Fruit fly (Drosophila melanogaster) whole organism, pupa: ENCODE results near the gene CG33985.
A peak's percentile ranks its signal among the peaks of the same experiment; 100 is the strongest.

Experiments
- CG10348 ChIP-seq: fragments of 200-800 bp; sonication (Bioruptor generic); IDR thresholded peaks from 2 replicates; pipeline ENCODE4 v1.3.6; 2022; ENCODE audit warnings: missing biosample characterization, missing genetic modification characterization
- CG12605 ChIP-seq: fragments of 200-800 bp; sonication (Bioruptor generic); IDR thresholded peaks from 2 replicates; pipeline ENCODE4 v1.3.6; 2022; ENCODE audit warnings: missing biosample characterization, missing genetic modification characterization
- CG13204 ChIP-seq: fragments of 200-800 bp; sonication (Bioruptor generic); optimal IDR thresholded peaks from 2 replicates; lab custom pipeline; 2018; ENCODE audit warnings: missing biosample characterization, mild to moderate bottlenecking, missing genetic modification characterization, moderate library complexity
- CG14655 ChIP-seq: fragments of 200-800 bp; sonication (Bioruptor generic); optimal IDR thresholded peaks from 3 replicates; lab custom pipeline; 2017; ENCODE audit warnings: mild to moderate bottlenecking, missing biosample characterization, missing genetic modification reagents, missing genetic modification characterization
- CG15710 ChIP-seq: fragments of 200-800 bp; sonication (Bioruptor generic); optimal IDR thresholded peaks from 2 replicates; lab custom pipeline; 2018; ENCODE audit warnings: missing biosample characterization, mild to moderate bottlenecking, missing genetic modification characterization, moderate library complexity
- CG17806 ChIP-seq: fragments of 200-800 bp; sonication (Bioruptor generic); optimal IDR thresholded peaks from 2 replicates; lab custom pipeline; 2018; ENCODE audit warnings: missing biosample characterization, mild to moderate bottlenecking, missing genetic modification characterization, moderate library complexity
- CG32121 ChIP-seq: fragments of 200-800 bp; sonication (Bioruptor generic); IDR thresholded peaks from 2 replicates; pipeline ENCODE4 v1.3.6; 2022; ENCODE audit warnings: missing biosample characterization, missing genetic modification characterization
- CG34367 ChIP-seq: fragments of 200-800 bp; sonication (Bioruptor generic); optimal IDR thresholded peaks from 2 replicates; lab custom pipeline; 2018; ENCODE audit warnings: missing biosample characterization, mild to moderate bottlenecking, missing genetic modification characterization
- CG4496 ChIP-seq: fragments of 200-800 bp; sonication (Bioruptor generic); IDR thresholded peaks from 3 replicates; pipeline ENCODE4 v1.3.6; 2022; ENCODE audit warnings: missing biosample characterization, missing genetic modification characterization
- CG8159 ChIP-seq: fragments of 200-800 bp; sonication (Bioruptor generic); optimal IDR thresholded peaks from 3 replicates; lab custom pipeline; 2018; ENCODE audit warnings: missing biosample characterization, mild to moderate bottlenecking, missing genetic modification characterization, moderate library complexity
- CG8301 ChIP-seq: fragments of 200-800 bp; sonication (Bioruptor generic); optimal IDR thresholded peaks from 2 replicates; lab custom pipeline; 2018; ENCODE audit warnings: missing biosample characterization, mild to moderate bottlenecking, missing genetic modification characterization
- CG9948 ChIP-seq: fragments of 200-800 bp; sonication (Bioruptor generic); optimal IDR thresholded peaks from 2 replicates; lab custom pipeline; 2018; ENCODE audit warnings: missing biosample characterization, mild to moderate bottlenecking, missing genetic modification characterization, moderate library complexity
- D1 ChIP-seq: fragments of 200-800 bp; sonication (Bioruptor generic); optimal IDR thresholded peaks from 2 replicates; lab custom pipeline; 2018; ENCODE audit warnings: missing biosample characterization, mild to moderate bottlenecking, missing genetic modification characterization, moderate library complexity
- EcR ChIP-seq: fragments of 200-800 bp; sonication (Bioruptor generic); optimal IDR thresholded peaks from 3 replicates; lab custom pipeline; 2019; ENCODE audit warnings: missing biosample characterization, missing genetic modification characterization, mild to moderate bottlenecking, moderate library complexity, missing genetic modification reagents
- Ets98B ChIP-seq: fragments of 200-800 bp; sonication (Bioruptor generic); IDR thresholded peaks from 2 replicates; pipeline ENCODE4 v1.3.6; 2022; ENCODE audit warnings: missing biosample characterization, missing genetic modification characterization
- Pif1A ChIP-seq: fragments of 200-800 bp; sonication (Bioruptor generic); optimal IDR thresholded peaks from 3 replicates; lab custom pipeline; 2016; ENCODE audit warnings: missing biosample characterization, missing genetic modification characterization
- Pif1B ChIP-seq: fragments of 200-800 bp; sonication (Bioruptor generic); optimal IDR thresholded peaks from 3 replicates; lab custom pipeline; 2016; ENCODE audit warnings: missing biosample characterization, missing genetic modification characterization
- Snoo ChIP-seq: fragments of 200-800 bp; sonication (Bioruptor generic); optimal IDR thresholded peaks from 3 replicates; lab custom pipeline; 2017; ENCODE audit warnings: missing biosample characterization, mild to moderate bottlenecking, missing genetic modification characterization, inconsistent platforms
- fd96Ca ChIP-seq: fragments of 200-800 bp; sonication (Bioruptor generic); IDR thresholded peaks from 3 replicates; pipeline ENCODE4 v1.3.6; 2022; ENCODE audit warnings: missing biosample characterization, missing genetic modification characterization
- gl ChIP-seq: fragments of 200-800 bp; sonication (Bioruptor generic); optimal IDR thresholded peaks from 2 replicates; lab custom pipeline; 2018; ENCODE audit warnings: missing biosample characterization, mild to moderate bottlenecking, missing genetic modification characterization
- rn ChIP-seq: fragments of 200-800 bp; sonication (Bioruptor generic); IDR thresholded peaks from 2 replicates; pipeline ENCODE4 v1.3.6; 2022; ENCODE audit warnings: missing biosample characterization, missing genetic modification characterization

CG33985 gene

DNA sequence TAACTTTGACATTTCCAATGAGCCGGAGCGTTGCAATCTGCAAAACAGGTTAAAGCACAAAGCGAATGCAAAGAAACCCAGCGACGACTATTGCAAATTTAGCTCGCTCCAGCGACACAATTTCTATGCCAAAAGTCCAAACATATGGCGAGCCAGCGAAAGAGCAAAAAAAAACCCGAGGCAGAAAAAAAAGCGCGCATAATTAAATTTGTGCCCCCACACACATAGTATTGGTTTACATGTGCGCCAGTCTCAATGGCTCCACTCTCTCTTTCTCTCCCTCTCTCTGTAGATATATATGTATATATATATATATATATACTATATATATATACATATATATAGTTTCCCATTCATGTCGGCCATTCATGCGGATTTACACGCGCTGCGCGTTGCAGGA lies 14.1 kb upstream of the CG33985 start:
- peak; percentile 1 for TF ChIP-seq CG14655
- no peak for TF ChIP-seq CG9948 (tag; lab: Kevin White, UChicago)
- 0 out of 2 replicates have a peak, but pooled peaks have one; percentile 8 for TF ChIP-seq CG12605 (GFP tag; lab: Robert Waterston, UW)

DNA sequence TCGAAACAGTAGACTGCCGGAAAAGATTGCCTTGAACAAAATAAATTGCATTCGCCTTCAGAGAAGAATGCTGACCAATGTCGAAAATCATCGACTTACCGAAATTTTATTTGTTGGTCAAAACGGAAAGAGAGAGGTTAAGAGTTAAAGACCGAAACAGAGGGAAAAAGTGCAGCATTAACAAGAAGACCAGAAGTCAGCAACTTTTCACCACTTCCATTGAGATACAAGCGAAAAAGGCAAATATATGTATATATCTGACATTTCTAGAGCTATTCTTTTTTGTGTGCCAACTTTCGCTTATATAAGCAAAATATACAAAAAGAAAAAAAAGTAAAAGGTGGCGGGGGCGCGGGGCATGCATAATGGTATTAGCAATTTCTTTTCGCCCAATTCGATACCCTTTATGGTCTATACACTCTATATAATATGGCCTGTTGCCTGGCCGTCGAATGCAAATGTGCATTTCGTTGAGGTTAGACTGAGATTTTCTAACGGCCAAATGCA lies 13.3 kb upstream of the CG33985 start:
- TF ChIP-seq CG32121 (GFP tag; lab: Robert Waterston, UW) (no peak), CG34367 (tag; lab: Kevin White, UChicago) (no peak), CG10348 (no peak), rn (GFP tag; lab: Robert Waterston, UW) (no peak), Snoo (tag; lab: Kevin White, UChicago) (no peak), EcR (GFP tag; lab: Kevin White, UChicago) (no peak), Ets98B (no peak), CG14655 (no peak), CG12605 (GFP tag; lab: Robert Waterston, UW) (no peak), gl (tag; lab: Kevin White, UChicago) (no peak), CG13204 (GFP tag; lab: Kevin White, UChicago) (no peak), Pif1A (no peak), fd96Ca (no peak), CG15710 (tag; lab: Kevin White, UChicago) (no peak), D1 (tag; lab: Kevin White, UChicago) (no peak)

DNA sequence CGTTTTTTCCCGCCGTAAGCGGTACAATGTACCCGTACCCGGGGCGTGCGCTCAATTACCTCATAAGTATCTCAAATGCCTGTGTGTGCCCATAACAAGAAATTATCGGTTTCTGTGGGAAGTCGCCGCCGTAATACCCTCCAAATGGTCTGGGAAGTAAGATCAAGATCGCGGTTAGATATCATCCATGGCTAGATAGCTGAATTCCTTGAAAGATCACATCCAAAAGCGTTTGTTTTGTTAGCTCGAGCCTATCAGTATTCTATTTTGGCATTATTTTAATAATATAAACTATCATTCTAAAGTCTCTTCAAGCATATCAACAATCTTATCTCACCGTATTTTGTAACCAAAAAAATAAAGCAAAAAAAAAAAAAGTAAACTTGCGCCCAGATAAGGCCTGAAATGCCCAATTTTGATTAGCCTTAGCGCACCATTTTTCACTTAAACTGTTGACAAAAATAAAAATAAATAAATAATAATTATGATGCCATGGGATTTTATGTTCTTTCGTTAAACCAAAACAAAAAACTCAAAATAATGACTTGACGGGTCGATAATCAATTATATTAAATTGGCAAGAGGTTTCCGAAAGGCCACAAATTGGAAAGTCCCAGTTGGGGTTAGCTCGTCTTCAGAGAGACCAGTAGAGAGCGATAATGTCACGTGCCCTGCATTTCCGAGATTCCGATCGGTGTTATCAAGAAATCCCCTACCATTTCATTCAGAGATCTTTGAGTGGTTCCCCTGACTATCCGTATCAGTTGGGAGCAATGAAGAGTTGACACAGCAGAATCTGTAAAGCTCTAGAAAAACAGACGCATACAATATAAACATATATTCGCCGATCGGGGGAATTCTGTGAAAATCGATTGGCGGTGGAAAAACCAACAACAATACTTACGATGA lies 12.2 kb upstream of the CG33985 start:
- no peak for TF ChIP-seq Pif1B
- TF ChIP-seq CG9948 (tag; lab: Kevin White, UChicago): no peak
- TF ChIP-seq CG32121 (GFP tag; lab: Robert Waterston, UW): no peak
- no peak for TF ChIP-seq CG12605 (GFP tag; lab: Robert Waterston, UW)
- no peak for TF ChIP-seq gl (tag; lab: Kevin White, UChicago)
- no peak for TF ChIP-seq Pif1A
- no peak for TF ChIP-seq CG15710 (tag; lab: Kevin White, UChicago)
- peak; percentile 6 for TF ChIP-seq CG14655
- no peak for TF ChIP-seq CG8301
- 0 out of 3 replicates have a peak, but pooled peaks have one; percentile 3 for TF ChIP-seq fd96Ca
- TF ChIP-seq D1 (tag; lab: Kevin White, UChicago): no peak
- TF ChIP-seq Snoo (tag; lab: Kevin White, UChicago): no peak
- no peak for TF ChIP-seq rn (GFP tag; lab: Robert Waterston, UW)
- TF ChIP-seq CG4496 (GFP tag; lab: Robert Waterston, UW): no peak
- no peak for TF ChIP-seq CG13204 (GFP tag; lab: Kevin White, UChicago)
- TF ChIP-seq CG34367 (tag; lab: Kevin White, UChicago): no peak
- peak; percentile 32 for TF ChIP-seq EcR (GFP tag; lab: Kevin White, UChicago)
- no peak for TF ChIP-seq CG17806 (tag; lab: Kevin White, UChicago)
- no peak for TF ChIP-seq CG8159 (tag; lab: Kevin White, UChicago)
- no peak for TF ChIP-seq CG10348
- no peak for TF ChIP-seq Ets98B

DNA sequence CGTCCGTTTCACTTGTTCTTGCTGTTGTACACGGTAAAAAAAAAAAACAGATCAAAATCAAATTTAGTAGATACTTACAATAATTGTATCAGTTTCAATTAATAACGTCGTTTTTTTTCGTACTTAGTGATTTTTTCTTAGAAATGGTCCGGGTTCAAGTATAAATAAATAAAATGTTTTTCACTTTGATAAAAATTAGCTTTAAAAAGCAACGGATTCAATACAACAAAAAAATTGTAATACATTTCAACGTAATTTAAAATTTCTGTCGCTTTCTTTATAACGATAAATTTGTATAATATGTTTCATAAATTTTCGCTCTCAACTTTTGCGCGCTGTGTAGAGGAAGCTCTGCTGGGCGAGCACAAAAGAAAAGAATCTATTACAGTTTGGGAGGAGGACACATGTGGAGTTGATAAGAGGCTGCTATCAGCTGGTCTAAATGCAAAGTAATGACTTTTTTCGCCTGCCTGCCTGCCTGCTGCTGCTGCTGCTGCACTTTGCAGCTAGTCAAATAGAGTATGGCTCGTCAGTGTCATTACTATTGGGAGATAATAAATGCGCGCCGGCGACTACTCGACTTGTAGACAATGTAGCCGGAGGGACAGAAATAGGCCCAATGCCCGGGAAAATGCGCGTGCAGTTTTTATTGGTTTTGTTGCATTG lies 11.4 kb upstream of the CG33985 start:
- TF ChIP-seq CG9948 (tag; lab: Kevin White, UChicago): peak; percentile 71
- TF ChIP-seq EcR (GFP tag; lab: Kevin White, UChicago): peak; percentile 37
- no peak for TF ChIP-seq gl (tag; lab: Kevin White, UChicago)
- TF ChIP-seq CG8301: peak; percentile 73
- TF ChIP-seq CG34367 (tag; lab: Kevin White, UChicago): peak; percentile 58
- no peak; the same call in 1 of the 3 replicates for TF ChIP-seq CG4496 (GFP tag; lab: Robert Waterston, UW)
- peak; percentile 9; the same call in 1 of the 2 replicates for TF ChIP-seq CG12605 (GFP tag; lab: Robert Waterston, UW)
- TF ChIP-seq CG32121 (GFP tag; lab: Robert Waterston, UW): peak; percentile 75
- peak; percentile 56 for TF ChIP-seq Pif1B
- peak; percentile 66 for TF ChIP-seq CG17806 (tag; lab: Kevin White, UChicago)
- peak; percentile 83 for TF ChIP-seq CG14655
- peak; percentile 72 for TF ChIP-seq CG15710 (tag; lab: Kevin White, UChicago)
- TF ChIP-seq CG10348: no peak
- TF ChIP-seq Pif1A: peak; percentile 73
- TF ChIP-seq D1 (tag; lab: Kevin White, UChicago): peak; percentile 60
- no peak for TF ChIP-seq rn (GFP tag; lab: Robert Waterston, UW)
- no peak for TF ChIP-seq CG13204 (GFP tag; lab: Kevin White, UChicago)
- peak; percentile 80 for TF ChIP-seq CG8159 (tag; lab: Kevin White, UChicago)
- peak; percentile 18 for TF ChIP-seq Snoo (tag; lab: Kevin White, UChicago)
- no peak; the same call in 1 of the 2 replicates for TF ChIP-seq Ets98B
- no peak; the same call in 2 of the 3 replicates for TF ChIP-seq fd96Ca

DNA sequence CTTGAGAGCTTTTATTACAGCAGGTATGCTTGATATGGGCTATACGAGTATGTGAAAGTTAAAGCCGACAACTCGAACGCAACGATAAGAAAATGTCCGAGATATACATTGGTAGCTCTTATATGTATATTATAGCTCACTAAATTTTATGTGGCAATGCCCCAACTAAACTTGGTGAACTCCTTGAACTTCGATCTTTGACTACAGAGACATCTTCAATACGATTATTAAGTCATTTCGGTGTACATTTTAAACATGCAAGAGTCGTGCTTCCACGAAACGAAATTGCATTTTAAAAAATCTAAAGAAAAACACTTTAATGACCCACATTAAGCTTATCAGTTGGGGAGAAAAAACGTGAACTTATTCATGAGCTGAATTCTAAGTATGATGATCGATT lies 9.9 kb upstream of the CG33985 start:
- TF ChIP-seq CG8301 (no peak), Pif1B (no peak), Snoo (tag; lab: Kevin White, UChicago) (no peak), EcR (GFP tag; lab: Kevin White, UChicago) (no peak), gl (tag; lab: Kevin White, UChicago) (no peak), rn (GFP tag; lab: Robert Waterston, UW) (no peak), D1 (tag; lab: Kevin White, UChicago) (no peak), CG14655 (no peak), fd96Ca (no peak), CG17806 (tag; lab: Kevin White, UChicago) (no peak), CG8159 (tag; lab: Kevin White, UChicago) (no peak), Pif1A (no peak), CG13204 (GFP tag; lab: Kevin White, UChicago) (no peak)
